Fruit fly (Drosophila melanogaster): ENCODE results near the gene CG6959.

The CG6959 gene

DNA sequence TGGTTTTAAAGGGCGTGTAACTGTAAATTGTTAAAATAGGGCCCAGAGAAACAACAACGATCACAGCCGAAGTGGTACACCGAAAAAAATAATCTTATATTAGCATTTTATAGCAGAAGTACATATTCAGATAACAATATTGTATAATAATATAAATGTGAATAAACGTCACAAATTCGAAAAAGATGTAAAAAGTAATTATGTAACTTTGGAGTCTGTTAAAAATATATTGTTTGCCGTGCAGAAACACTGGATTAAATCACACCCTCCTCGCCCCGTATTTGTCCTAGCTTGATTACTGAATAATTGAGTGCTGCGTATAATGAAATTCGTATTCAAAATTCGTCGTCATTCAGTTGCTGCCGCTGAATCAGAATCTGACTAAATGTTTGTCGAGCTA is 14.1 kb downstream of the CG6959 start (continued):
- TF ChIP-seq Gug (GFP tag; IDR thresholded peaks at IDR 0.05): no peak
- no peak for TF ChIP-seq topi (GFP tag; optimal IDR thresholded peaks at IDR 0.05)
- TF ChIP-seq Met (GFP tag; optimal IDR thresholded peaks at IDR 0.05): peak; percentile 16
- peak; percentile 74 for TF ChIP-seq Eip78C (GFP tag)
- no peak for TF ChIP-seq Eip93F (GFP tag; optimal IDR thresholded peaks at IDR 0.05)
- TF ChIP-seq CG1621 (tag; optimal IDR thresholded peaks at IDR 0.05): no peak
- no peak for TF ChIP-seq ss (GFP tag; optimal IDR thresholded peaks at IDR 0.05)
- TF ChIP-seq CG8319 (GFP tag; optimal IDR thresholded peaks at IDR 0.05): no peak
- no peak for TF ChIP-seq fkh (GFP tag; optimal IDR thresholded peaks at IDR 0.05)
- TF ChIP-seq eg (GFP tag; IDR thresholded peaks at IDR 0.05): 0 out of 3 replicates have a peak, but pooled peaks have one; percentile 21
- TF ChIP-seq CG8632 (GFP tag; optimal IDR thresholded peaks at IDR 0.05): peak; percentile 39
- TF ChIP-seq Hr38 (GFP tag; optimal IDR thresholded peaks at IDR 0.05): no peak
- TF ChIP-seq achi (GFP tag; optimal IDR thresholded peaks at IDR 0.05): peak; percentile 32
- no peak for TF ChIP-seq CG15336 (GFP tag; IDR thresholded peaks at IDR 0.05)
- no peak for TF ChIP-seq CG6163 (GFP tag; IDR thresholded peaks at IDR 0.05)
- no peak for TF ChIP-seq CG31627 (GFP tag; optimal IDR thresholded peaks at IDR 0.05)
- TF ChIP-seq fd59A (GFP tag; optimal IDR thresholded peaks at IDR 0.05): no peak
- no peak for TF ChIP-seq CG16779 (tag; optimal IDR thresholded peaks at IDR 0.05)
- TF ChIP-seq CG6854 (GFP tag; optimal IDR thresholded peaks at IDR 0.05): no peak
- no peak for TF ChIP-seq Blimp-1 (GFP tag; optimal IDR thresholded peaks at IDR 0.05)
- TF ChIP-seq Lpt (GFP tag; optimal IDR thresholded peaks at IDR 0.05): no peak
- no peak for TF ChIP-seq lz (GFP tag; optimal IDR thresholded peaks at IDR 0.05)
- TF ChIP-seq Ets96B (tag; optimal IDR thresholded peaks at IDR 0.05): no peak

DNA sequence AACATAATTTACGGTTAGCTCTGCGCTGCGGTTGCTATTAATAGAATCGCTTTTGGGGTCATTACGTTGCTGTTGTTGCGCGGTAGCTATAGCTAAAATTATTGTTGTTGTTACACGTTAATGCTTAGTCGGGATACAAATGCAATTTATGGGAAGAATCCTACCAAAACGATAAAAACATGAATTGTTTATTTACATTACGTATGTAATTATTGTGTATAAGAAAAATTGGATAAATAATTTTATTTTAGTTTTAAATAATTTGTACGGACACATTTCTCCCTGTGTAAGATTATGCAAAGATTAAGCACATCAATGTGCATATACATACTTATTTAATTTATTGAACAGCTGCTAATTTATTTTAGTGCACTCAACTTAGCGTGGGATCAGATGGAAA is 17.3 kb downstream of the CG6959 start:
- TF ChIP-seq Ets96B (tag; optimal IDR thresholded peaks at IDR 0.05) (no peak), CG11762 (GFP tag; optimal IDR thresholded peaks at IDR 0.05; ENCODE audit: insufficient read depth) (peak; percentile 11), Eip78C (GFP tag) (no peak), Ets21C (GFP tag; optimal IDR thresholded peaks at IDR 0.05) (no peak), topi (GFP tag; optimal IDR thresholded peaks at IDR 0.05) (no peak), svp (GFP tag) (no peak), dsx (GFP tag; optimal IDR thresholded peaks at IDR 0.05; ENCODE audit: poor library complexity, severe bottlenecking) (no peak), CG8119 (GFP tag; IDR thresholded peaks at IDR 0.05) (peak; percentile 25; the same call in 1 of the 3 replicates), CG6808 (GFP tag; optimal IDR thresholded peaks at IDR 0.05) (no peak), CG6163 (GFP tag; IDR thresholded peaks at IDR 0.05) (no peak), CG15336 (GFP tag; IDR thresholded peaks at IDR 0.05) (peak; percentile 59), achi (GFP tag; optimal IDR thresholded peaks at IDR 0.05) (peak; percentile 7), fd85E (GFP tag; optimal IDR thresholded peaks at IDR 0.05) (no peak), salr (GFP tag; optimal IDR thresholded peaks at IDR 0.05) (no peak), CG11902 (GFP tag; optimal IDR thresholded peaks at IDR 0.05) (no peak), CG31627 (GFP tag; optimal IDR thresholded peaks at IDR 0.05) (no peak), Gug (GFP tag; IDR thresholded peaks at IDR 0.05) (no peak), CG7368 (GFP tag; optimal IDR thresholded peaks at IDR 0.05) (no peak), Hr38 (GFP tag; optimal IDR thresholded peaks at IDR 0.05) (no peak), lz (GFP tag; optimal IDR thresholded peaks at IDR 0.05) (no peak), CG6792 (GFP tag; optimal IDR thresholded peaks at IDR 0.05) (no peak), CG32006 (GFP tag; optimal IDR thresholded peaks at IDR 0.05) (peak; percentile 22), Met (GFP tag; optimal IDR thresholded peaks at IDR 0.05) (no peak), Eip93F (GFP tag; optimal IDR thresholded peaks at IDR 0.05) (no peak), dac (GFP tag; optimal IDR thresholded peaks at IDR 0.05) (no peak), CG4318 (GFP tag; optimal IDR thresholded peaks at IDR 0.05) (peak; percentile 17), Lpt (GFP tag; optimal IDR thresholded peaks at IDR 0.05) (no peak), CG8319 (GFP tag; optimal IDR thresholded peaks at IDR 0.05) (no peak), spab (GFP tag; optimal IDR thresholded peaks at IDR 0.05) (no peak), CG10631 (GFP tag; optimal IDR thresholded peaks at IDR 0.05) (peak; percentile 13), OdsH (GFP tag; optimal IDR thresholded peaks at IDR 0.05) (no peak), Sox15 (GFP tag; optimal IDR thresholded peaks at IDR 0.05) (no peak), eg (GFP tag; IDR thresholded peaks at IDR 0.05) (0 out of 3 replicates have a peak, but pooled peaks have one; percentile 35), net (GFP tag; optimal IDR thresholded peaks at IDR 0.05) (no peak), CG34406 (GFP tag; optimal IDR thresholded peaks at IDR 0.05) (no peak), Sox14 (GFP tag; optimal IDR thresholded peaks at IDR 0.05) (no peak)

Data from whole organism, prepupa.